Fruit fly (Drosophila melanogaster) whole organism, embryonic: Measurements from ENCODE around the gene CG31638.

Experiments used
- Aef1 ChIP-seq: fragments of 200-800 bp; sonication (Bioruptor generic); IDR thresholded peaks from 3 replicates; pipeline ENCODE4 v1.3.6; 2022; ENCODE audit warnings: missing biosample characterization, missing genetic modification characterization
- Antp ChIP-seq: fragments of 200-800 bp; sonication (Bioruptor generic); optimal IDR thresholded peaks from 3 replicates; lab custom pipeline; 2016; ENCODE audit warnings: missing biosample characterization, missing genetic modification characterization
- Asciz ChIP-seq: fragments of 200-800 bp; sonication (Bioruptor generic); optimal IDR thresholded peaks from 2 replicates; lab custom pipeline; 2017; ENCODE audit warnings: missing biosample characterization, mild to moderate bottlenecking, missing genetic modification characterization, missing genetic modification reagents
- BEAF-32 ChIP-seq: fragments of 200-800 bp; sonication (Bioruptor generic); optimal IDR thresholded peaks from 3 replicates; lab custom pipeline; 2017; ENCODE audit warnings: missing biosample characterization, missing genetic modification characterization, mild to moderate bottlenecking, moderate library complexity, missing genetic modification reagents
- Bgb ChIP-seq: fragments of 200-800 bp; sonication (Bioruptor generic); IDR thresholded peaks from 2 replicates; pipeline ENCODE4 v1.3.6; 2022; ENCODE audit warnings: missing biosample characterization, missing genetic modification characterization; ENCODE audit not compliant: partially characterized antibody
- Bteb2 ChIP-seq: fragments of 200-800 bp; sonication (Bioruptor generic); optimal IDR thresholded peaks from 2 replicates; lab custom pipeline; 2016; ENCODE audit warnings: missing biosample characterization, missing genetic modification characterization
- CG11093 ChIP-seq: fragments of 200-800 bp; sonication (Bioruptor generic); IDR thresholded peaks from 3 replicates; pipeline ENCODE4 v1.3.6; 2022; ENCODE audit warnings: missing biosample characterization, missing genetic modification characterization
- CG11456 ChIP-seq: fragments of 200-800 bp; sonication (Bioruptor generic); IDR thresholded peaks from 3 replicates; pipeline ENCODE4 v1.3.6; 2022; ENCODE audit warnings: missing biosample characterization, missing genetic modification characterization
- CG12219 ChIP-seq: fragments of 200-800 bp; sonication (Bioruptor generic); optimal IDR thresholded peaks from 3 replicates; lab custom pipeline; 2018; ENCODE audit warnings: missing biosample characterization, mild to moderate bottlenecking, missing genetic modification characterization
- CG12659 ChIP-seq: fragments of 200-800 bp; sonication (Bioruptor generic); optimal IDR thresholded peaks from 3 replicates; lab custom pipeline; 2017; ENCODE audit warnings: mild to moderate bottlenecking, missing biosample characterization, missing genetic modification reagents, missing genetic modification characterization
- CG12769 ChIP-seq: fragments of 200-800 bp; sonication (Bioruptor generic); optimal IDR thresholded peaks from 2 replicates; lab custom pipeline; 2019; ENCODE audit warnings: missing biosample characterization, mild to moderate bottlenecking, missing genetic modification characterization, moderate library complexity
- CG15011 ChIP-seq: fragments of 200-800 bp; sonication (Bioruptor generic); optimal IDR thresholded peaks from 3 replicates; lab custom pipeline; 2018; ENCODE audit warnings: missing biosample characterization, mild to moderate bottlenecking, missing genetic modification characterization
- CG1603 ChIP-seq: fragments of 200-800 bp; sonication (Bioruptor generic); optimal IDR thresholded peaks from 2 replicates; lab custom pipeline; 2019; ENCODE audit warnings: missing biosample characterization, mild to moderate bottlenecking, missing genetic modification characterization, moderate library complexity
- CG18599 ChIP-seq: fragments of 200-800 bp; sonication (Bioruptor generic); optimal IDR thresholded peaks from 3 replicates; lab custom pipeline; 2017; ENCODE audit warnings: missing biosample characterization, missing genetic modification characterization, mild to moderate bottlenecking, moderate library complexity, missing genetic modification reagents
- CG18619 ChIP-seq: fragments of 200-800 bp; sonication (Bioruptor generic); optimal IDR thresholded peaks from 3 replicates; lab custom pipeline; 2017; ENCODE audit warnings: missing biosample characterization, mild to moderate bottlenecking, missing genetic modification characterization
- CG30020 ChIP-seq: fragments of 200-800 bp; optimal IDR thresholded peaks from 2 replicates; lab custom pipeline; 2019; ENCODE audit warnings: missing biosample characterization, mild to moderate bottlenecking, missing genetic modification characterization, moderate library complexity
- CG3407 ChIP-seq: fragments of 200-800 bp; sonication (Bioruptor generic); optimal IDR thresholded peaks from 2 replicates; lab custom pipeline; 2018; ENCODE audit warnings: missing biosample characterization, mild to moderate bottlenecking, missing genetic modification characterization
- CG34224 ChIP-seq: fragments of 200-800 bp; sonication (Bioruptor generic); IDR thresholded peaks from 3 replicates; pipeline ENCODE4 v1.3.6; 2022; ENCODE audit warnings: missing biosample characterization, missing genetic modification characterization; ENCODE audit not compliant: partially characterized antibody
- CG34376 ChIP-seq: fragments of 200-800 bp; sonication (Bioruptor generic); optimal IDR thresholded peaks from 2 replicates; lab custom pipeline; 2018; ENCODE audit warnings: missing biosample characterization, mild to moderate bottlenecking, missing genetic modification characterization
- CG3726 ChIP-seq: fragments of 200-800 bp; sonication (Bioruptor generic); IDR thresholded peaks from 3 replicates; pipeline ENCODE4, ENCODE4 v1.3.6; 2022; ENCODE audit warnings: missing biosample characterization, missing genetic modification characterization
- CG4360 ChIP-seq: fragments of 200-800 bp; sonication (Bioruptor generic); IDR thresholded peaks from 2 replicates; pipeline ENCODE4 v1.3.6; 2022; ENCODE audit warnings: missing biosample characterization, missing genetic modification characterization
- CG6654 ChIP-seq: fragments of 200-800 bp; sonication (Bioruptor generic); optimal IDR thresholded peaks from 2 replicates; lab custom pipeline; 2017; ENCODE audit warnings: missing biosample characterization, mild to moderate bottlenecking, missing genetic modification characterization
- CG6813 ChIP-seq: fragments of 200-800 bp; sonication (Bioruptor generic); optimal IDR thresholded peaks from 2 replicates; lab custom pipeline; 2017; ENCODE audit warnings: missing biosample characterization, missing genetic modification characterization, mild to moderate bottlenecking, moderate library complexity, missing genetic modification reagents
- Dll ChIP-seq: fragments of 200-800 bp; sonication (Bioruptor generic); IDR thresholded peaks from 4 replicates; pipeline ENCODE4 v1.3.6; 2022; ENCODE audit warnings: missing biosample characterization, missing genetic modification characterization; ENCODE audit not compliant: partially characterized antibody
- E2f1 ChIP-seq: fragments of 200-800 bp; sonication (Bioruptor generic); IDR thresholded peaks from 2 replicates; pipeline ENCODE4 v1.3.6; 2022; ENCODE audit warnings: missing biosample characterization, missing genetic modification characterization
- E2f2 ChIP-seq: fragments of 200-800 bp; sonication (Bioruptor generic); IDR thresholded peaks from 2 replicates; pipeline ENCODE4 v1.3.6; 2022; ENCODE audit warnings: missing biosample characterization, missing genetic modification characterization
- HLH3B ChIP-seq: fragments of 200-800 bp; sonication (Bioruptor generic); IDR thresholded peaks from 2 replicates; pipeline ENCODE4 v1.3.6; 2022; ENCODE audit warnings: missing biosample characterization, missing genetic modification characterization
- Hmx ChIP-seq: fragments of 200-800 bp; sonication (Bioruptor generic); optimal IDR thresholded peaks from 2 replicates; lab custom pipeline; 2016; ENCODE audit warnings: missing biosample characterization, missing genetic modification characterization
- MESR4 ChIP-seq: fragments of 200-800 bp; sonication (Bioruptor generic); optimal IDR thresholded peaks from 2 replicates; lab custom pipeline; 2018; ENCODE audit warnings: missing biosample characterization, mild to moderate bottlenecking, missing genetic modification characterization, moderate library complexity
- Med ChIP-seq: fragments of 200-800 bp; sonication (Bioruptor generic); peaks from one replicate; lab custom pipeline; 2016; ENCODE audit warnings: missing biosample characterization, missing genetic modification characterization, mild to moderate bottlenecking, inconsistent platforms, moderate library complexity
- Mes4 ChIP-seq: fragments of 200-800 bp; sonication (Bioruptor generic); optimal IDR thresholded peaks from 2 replicates; lab custom pipeline; 2016; ENCODE audit warnings: missing biosample characterization, missing genetic modification characterization
- Pdp1 ChIP-seq, 2 experiments: fragments of 200-800 bp; sonication (Bioruptor generic); optimal IDR thresholded peaks; 3 replicates each; lab custom pipeline; 2016; ENCODE audit warnings: missing biosample characterization in 2 of 2, missing genetic modification characterization in 2 of 2, mild to moderate bottlenecking in 1 of 2, moderate library complexity in 1 of 2
- Scr ChIP-seq: fragments of 200-800 bp; sonication (Bioruptor generic); IDR thresholded peaks from 2 replicates; pipeline ENCODE4 v1.3.6; 2022; ENCODE audit warnings: missing biosample characterization, missing genetic modification characterization; ENCODE audit not compliant: partially characterized antibody
- Sin3A ChIP-seq: fragments of >200 bp; optimal IDR thresholded peaks from 2 replicates; lab custom pipeline; 2018
- Sry-δ ChIP-seq: fragments of 200-800 bp; sonication (Bioruptor generic); optimal IDR thresholded peaks from 2 replicates; lab custom pipeline; 2016; ENCODE audit warnings: missing biosample characterization, missing genetic modification characterization
- amos ChIP-seq: fragments of 200-800 bp; sonication (Bioruptor generic); IDR thresholded peaks from 2 replicates; pipeline ENCODE4 v1.3.6; 2022; ENCODE audit warnings: missing biosample characterization, missing genetic modification characterization; ENCODE audit not compliant: partially characterized antibody
- ato ChIP-seq: fragments of 200-800 bp; sonication (Bioruptor generic); IDR thresholded peaks from 2 replicates; pipeline ENCODE4 v1.3.6; 2022; ENCODE audit warnings: missing biosample characterization, missing genetic modification characterization; ENCODE audit not compliant: partially characterized antibody
- chinmo ChIP-seq: fragments of 200-800 bp; sonication (Bioruptor generic); IDR thresholded peaks from 4 replicates; pipeline ENCODE4 v1.3.6; 2022; ENCODE audit warnings: missing biosample characterization, missing genetic modification characterization; ENCODE audit not compliant: partially characterized antibody
- chm ChIP-seq: fragments of 200-800 bp; sonication (Bioruptor generic); IDR thresholded peaks from 2 replicates; pipeline ENCODE4 v1.3.6; 2022; ENCODE audit warnings: missing biosample characterization, missing genetic modification characterization
- hth ChIP-seq: fragments of >200 bp; optimal IDR thresholded peaks from 2 replicates; lab custom pipeline; 2017; ENCODE audit warnings: inconsistent platforms
- lbe ChIP-seq: fragments of 200-800 bp; sonication (Bioruptor generic); optimal IDR thresholded peaks from 2 replicates; lab custom pipeline; 2016; ENCODE audit warnings: missing biosample characterization, mild to moderate bottlenecking, missing genetic modification characterization
- lilli ChIP-seq: fragments of 200-800 bp; sonication (Bioruptor generic); optimal IDR thresholded peaks from 3 replicates; lab custom pipeline; 2016; ENCODE audit warnings: missing biosample characterization, missing genetic modification characterization
- mld ChIP-seq: fragments of 200-800 bp; sonication (Bioruptor generic); IDR thresholded peaks from 3 replicates; pipeline ENCODE4 v1.3.6; 2022; ENCODE audit warnings: missing biosample characterization, missing genetic modification characterization; ENCODE audit not compliant: partially characterized antibody
- nerfin-2 ChIP-seq: fragments of 200-800 bp; sonication (Bioruptor generic); IDR thresholded peaks from 2 replicates; pipeline ENCODE4 v1.3.6; 2022; ENCODE audit warnings: missing biosample characterization, missing genetic modification characterization; ENCODE audit not compliant: partially characterized antibody
- onecut ChIP-seq: fragments of 200-800 bp; sonication (Bioruptor generic); IDR thresholded peaks from 2 replicates; pipeline ENCODE4 v1.3.6; 2022; ENCODE audit warnings: missing biosample characterization, missing genetic modification characterization
- pfk ChIP-seq: fragments of 200-800 bp; sonication (Bioruptor generic); optimal IDR thresholded peaks from 2 replicates; lab custom pipeline; 2018; ENCODE audit warnings: missing biosample characterization, mild to moderate bottlenecking, missing genetic modification characterization, moderate library complexity
- phol ChIP-seq: fragments of 200-800 bp; sonication (Bioruptor generic); optimal IDR thresholded peaks from 3 replicates; lab custom pipeline; 2018; ENCODE audit warnings: missing biosample characterization, mild to moderate bottlenecking, missing genetic modification characterization, moderate library complexity
- run ChIP-seq: fragments of 200-800 bp; sonication (Bioruptor generic); optimal IDR thresholded peaks from 3 replicates; lab custom pipeline; 2018; ENCODE audit warnings: missing biosample characterization, mild to moderate bottlenecking, missing genetic modification characterization
- sna ChIP-seq: fragments of 200-800 bp; sonication (Bioruptor generic); IDR thresholded peaks from 2 replicates; pipeline ENCODE4 v1.3.6; 2022; ENCODE audit warnings: missing biosample characterization, missing genetic modification characterization; ENCODE audit not compliant: partially characterized antibody
- zen ChIP-seq: fragments of 200-800 bp; sonication (Bioruptor generic); optimal IDR thresholded peaks from 3 replicates; lab custom pipeline; 2018; ENCODE audit warnings: missing biosample characterization, mild to moderate bottlenecking, missing genetic modification characterization, moderate library complexity

CG31638 gene

DNA sequence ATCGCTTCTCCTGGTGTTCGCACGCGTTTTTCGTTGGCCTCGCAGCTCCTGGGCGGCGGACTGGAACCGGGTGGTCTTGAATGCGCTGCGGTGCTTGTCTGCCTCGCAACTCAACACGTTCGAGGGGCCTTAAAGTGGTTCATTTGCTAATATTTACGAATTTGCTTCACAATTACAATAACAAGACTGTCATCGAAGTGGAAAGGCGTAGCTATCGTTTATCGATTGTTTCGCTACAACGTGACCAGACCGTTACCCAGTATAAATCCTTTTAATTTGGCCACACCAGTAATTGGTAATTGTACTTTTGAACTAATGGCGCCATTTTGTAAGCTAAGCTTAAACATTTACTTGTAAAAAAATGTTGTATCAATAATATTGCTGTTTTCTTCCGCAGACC is 14.1 kb upstream of the CG31638 start, which contains the start of gene CG9536 (continued):
- TF ChIP-seq Aef1 (GFP tag; lab: Robert Waterston, UW), result no peak
- no peak; the same call in 2 of the 3 replicates for TF ChIP-seq mld
- no peak for TF ChIP-seq CG15011 (GFP tag; lab: Kevin White, UChicago)
- TF ChIP-seq E2f2 (GFP tag; lab: Robert Waterston, UW), result peak; percentile 91
- no peak for TF ChIP-seq CG11456 (GFP tag; lab: Robert Waterston, UW)
- TF ChIP-seq Scr (GFP tag; lab: Robert Waterston, UW), result peak; percentile 61
- TF ChIP-seq Med, result peak; percentile 59
- peak; percentile 1 for TF ChIP-seq CG34376 (GFP tag; lab: Kevin White, UChicago)
- peak in 1 of 2 experiments; percentile 20 for TF ChIP-seq Pdp1 (GFP tag; optimal IDR thresholded peaks at IDR 0.05; lab: Kevin White, UChicago)
- TF ChIP-seq CG18619 (GFP tag; lab: Kevin White, UChicago), result no peak
- TF ChIP-seq lbe, result no peak
- TF ChIP-seq CG4360 (GFP tag; lab: Robert Waterston, UW), result peak; percentile 82
- no peak for TF ChIP-seq run
- TF ChIP-seq Sry-δ (GFP tag; lab: Kevin White, UChicago), result peak; percentile 48
- TF ChIP-seq CG12769 (tag; lab: Kevin White, UChicago), result no peak
- TF ChIP-seq CG3407 (GFP tag; lab: Kevin White, UChicago), result no peak
- peak; percentile 51 for TF ChIP-seq CG1603
- TF ChIP-seq ato, result peak; percentile 69; the same call in 1 of the 2 replicates
- no peak for TF ChIP-seq Hmx (GFP tag; lab: Kevin White, UChicago)
- no peak for TF ChIP-seq HLH3B (GFP tag; lab: Robert Waterston, UW)
- TF ChIP-seq sna (GFP tag; lab: Robert Waterston, UW), result peak; percentile 52
- no peak for TF ChIP-seq CG3726 (GFP tag; lab: Robert Waterston, UW)
- no peak for TF ChIP-seq Asciz (GFP tag; lab: Kevin White, UChicago)
- TF ChIP-seq Mes4 (GFP tag; lab: Kevin White, UChicago), result no peak
- TF ChIP-seq pfk (GFP tag; lab: Kevin White, UChicago), result no peak
- TF ChIP-seq chinmo (GFP tag; lab: Robert Waterston, UW), result 0 out of 4 replicates have a peak, but pooled peaks have one; percentile 5
- TF ChIP-seq CG30020 (tag; lab: Kevin White, UChicago), result peak; percentile 7
- no peak for TF ChIP-seq zen (tag; lab: Kevin White, UChicago)
- no peak for TF ChIP-seq onecut (GFP tag; lab: Robert Waterston, UW)
- TF ChIP-seq nerfin-2 (GFP tag; lab: Robert Waterston, UW), result peak; percentile 58
- TF ChIP-seq CG34224, result peak; percentile 60; the same call in 2 of the 3 replicates
- TF ChIP-seq BEAF-32 (GFP tag; lab: Kevin White, UChicago), result peak; percentile 48
- no peak for TF ChIP-seq CG11093
- TF ChIP-seq chm (GFP tag; lab: Robert Waterston, UW), result no peak
- TF ChIP-seq E2f1 (GFP tag; lab: Robert Waterston, UW), result no peak
- no peak for TF ChIP-seq Antp (GFP tag; lab: Kevin White, UChicago)
- TF ChIP-seq phol (tag; lab: Kevin White, UChicago), result peak; percentile 82
- TF ChIP-seq Sin3A (lab: Kevin White, UChicago), result peak; percentile 4
- TF ChIP-seq CG12659 (GFP tag; lab: Kevin White, UChicago), result peak; percentile 14
- no peak for TF ChIP-seq CG12219
- TF ChIP-seq MESR4 (GFP tag; lab: Kevin White, UChicago), result peak; percentile 51
- no peak for TF ChIP-seq CG18599 (GFP tag; lab: Kevin White, UChicago)
- no peak for TF ChIP-seq hth
- TF ChIP-seq Dll (GFP tag; lab: Robert Waterston, UW), result peak; percentile 71; the same call in 3 of the 4 replicates
- TF ChIP-seq Bgb (GFP tag; lab: Robert Waterston, UW), result peak; percentile 62
- TF ChIP-seq lilli (GFP tag; lab: Kevin White, UChicago), result no peak
- no peak for TF ChIP-seq CG6813
- peak; percentile 53; the same call in 1 of the 2 replicates for TF ChIP-seq amos
- TF ChIP-seq Bteb2 (GFP tag; lab: Kevin White, UChicago), result no peak
- no peak for TF ChIP-seq CG6654 (GFP tag; lab: Kevin White, UChicago)
